Fruit fly (Drosophila melanogaster): ENCODE measurements around the gene Mettl5.

DNA sequence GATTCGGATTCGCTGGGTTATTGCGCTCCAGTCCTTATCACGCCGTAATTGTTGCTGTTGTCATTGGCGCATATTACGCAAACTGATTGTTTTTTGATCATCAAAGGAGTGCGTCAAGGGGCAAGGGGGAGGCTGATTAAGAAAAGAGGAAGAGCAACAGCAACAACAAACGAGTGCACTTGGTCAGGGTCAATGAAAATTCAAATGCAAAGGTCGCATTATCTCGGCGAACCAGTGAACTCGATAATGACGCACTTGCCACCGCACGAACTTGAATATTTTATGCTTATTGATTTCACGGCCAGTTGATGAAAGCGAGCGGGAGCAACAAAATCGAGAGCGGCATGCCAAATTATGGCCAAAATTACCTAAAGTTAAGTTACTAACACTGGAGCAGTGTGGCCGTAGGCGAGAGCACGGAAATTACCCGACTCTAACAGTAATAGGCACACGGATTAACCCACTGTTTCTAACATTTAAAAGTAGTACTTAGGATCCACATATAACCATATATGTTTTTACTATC is 3.2 kb upstream of the Mettl5 start, which contains the start of gene nes:
- TF ChIP-seq CTCF (optimal IDR thresholded peaks at IDR 0.05) (no peak), CG8478 (optimal IDR thresholded peaks at IDR 0.05) (no peak)

Measured in S2 (cell line).